Fruit fly (Drosophila melanogaster) whole organism, prepupa: ENCODE results near the gene Acsx2.

Experiments used
- CG10631 ChIP-seq: fragments of 200-800 bp; sonication (Bioruptor generic); optimal IDR thresholded peaks from 2 replicates; lab custom pipeline; 2016; ENCODE audit warnings: missing biosample characterization, missing genetic modification characterization
- CG11902 ChIP-seq: fragments of 200-800 bp; sonication (Bioruptor generic); optimal IDR thresholded peaks from 3 replicates; lab custom pipeline; 2016; ENCODE audit warnings: missing biosample characterization, missing genetic modification characterization
- CG15336 ChIP-seq: fragments of 200-800 bp; sonication (Bioruptor generic); IDR thresholded peaks from 2 replicates; pipeline ENCODE4 v1.3.6; 2022; ENCODE audit warnings: missing biosample characterization, missing genetic modification characterization
- CG31627 ChIP-seq: fragments of 200-800 bp; sonication (Bioruptor generic); optimal IDR thresholded peaks from 3 replicates; lab custom pipeline; 2016; ENCODE audit warnings: missing biosample characterization, missing genetic modification characterization
- CG32006 ChIP-seq: fragments of 200-800 bp; sonication (Bioruptor generic); optimal IDR thresholded peaks from 3 replicates; lab custom pipeline; 2017; ENCODE audit warnings: missing biosample characterization, mild to moderate bottlenecking, missing genetic modification characterization
- CG4318 ChIP-seq: fragments of 200-800 bp; sonication (Bioruptor generic); optimal IDR thresholded peaks from 3 replicates; lab custom pipeline; 2017; ENCODE audit warnings: missing biosample characterization, mild to moderate bottlenecking, missing genetic modification characterization
- CG6163 ChIP-seq: fragments of 200-800 bp; sonication (Bioruptor generic); IDR thresholded peaks from 3 replicates; pipeline ENCODE4 v1.3.6; 2022; ENCODE audit warnings: missing biosample characterization, missing genetic modification characterization
- CG6792 ChIP-seq: fragments of 200-800 bp; sonication (Bioruptor generic); optimal IDR thresholded peaks from 3 replicates; lab custom pipeline; 2016; ENCODE audit warnings: missing biosample characterization, missing genetic modification characterization
- CG7368 ChIP-seq: fragments of 200-800 bp; sonication (Bioruptor generic); optimal IDR thresholded peaks from 3 replicates; lab custom pipeline; 2016; ENCODE audit warnings: missing biosample characterization, missing genetic modification characterization
- CG8119 ChIP-seq: fragments of 200-800 bp; sonication (Bioruptor generic); IDR thresholded peaks from 3 replicates; pipeline ENCODE4 v1.3.6; 2022; ENCODE audit warnings: missing biosample characterization, missing genetic modification characterization
- CG8632 ChIP-seq: fragments of 200-800 bp; sonication (Bioruptor generic); optimal IDR thresholded peaks from 3 replicates; lab custom pipeline; 2016; ENCODE audit warnings: missing biosample characterization, missing genetic modification characterization
- CG9139 ChIP-seq: fragments of 200-800 bp; sonication (Bioruptor generic); optimal IDR thresholded peaks from 3 replicates; lab custom pipeline; 2017; ENCODE audit warnings: missing biosample characterization, mild to moderate bottlenecking, missing genetic modification characterization
- Eip75B ChIP-seq: fragments of 200-800 bp; sonication (Bioruptor generic); optimal IDR thresholded peaks from 3 replicates; lab custom pipeline; 2016; ENCODE audit warnings: missing biosample characterization, missing genetic modification characterization
- Eip78C ChIP-seq: fragments of 200-800 bp; sonication (Bioruptor generic); peaks from one replicate; lab custom pipeline; 2016; ENCODE audit warnings: missing biosample characterization, missing genetic modification characterization
- Eip93F ChIP-seq: fragments of 200-800 bp; sonication (Bioruptor generic); optimal IDR thresholded peaks from 2 replicates; lab custom pipeline; 2016; ENCODE audit warnings: missing biosample characterization, mild to moderate bottlenecking, missing genetic modification characterization
- Hr39 ChIP-seq: fragments of 200-800 bp; sonication (Bioruptor generic); optimal IDR thresholded peaks from 2 replicates; lab custom pipeline; 2016; ENCODE audit warnings: missing biosample characterization, missing genetic modification characterization
- Hr4 ChIP-seq: fragments of 200-800 bp; sonication (Bioruptor generic); optimal IDR thresholded peaks from 3 replicates; lab custom pipeline; 2016; ENCODE audit warnings: missing biosample characterization, missing genetic modification characterization
- Met ChIP-seq: fragments of 200-800 bp; sonication (Bioruptor generic); optimal IDR thresholded peaks from 3 replicates; lab custom pipeline; 2016; ENCODE audit warnings: missing biosample characterization, missing genetic modification characterization
- Smox ChIP-seq: fragments of 200-800 bp; sonication (Bioruptor generic); optimal IDR thresholded peaks from 3 replicates; lab custom pipeline; 2016; ENCODE audit warnings: missing biosample characterization, missing genetic modification characterization
- Sox102F ChIP-seq: fragments of 200-800 bp; sonication (Bioruptor generic); optimal IDR thresholded peaks from 2 replicates; lab custom pipeline; 2016; ENCODE audit warnings: missing biosample characterization, mild to moderate bottlenecking, missing genetic modification characterization
- Sox14 ChIP-seq: fragments of 200-800 bp; sonication (Bioruptor generic); optimal IDR thresholded peaks from 3 replicates; lab custom pipeline; 2016; ENCODE audit warnings: missing biosample characterization, missing genetic modification characterization
- cyc ChIP-seq: fragments of 200-800 bp; sonication (Bioruptor generic); optimal IDR thresholded peaks from 3 replicates; lab custom pipeline; 2016; ENCODE audit warnings: missing biosample characterization, missing genetic modification characterization
- eg ChIP-seq: fragments of 200-800 bp; sonication (Bioruptor generic); IDR thresholded peaks from 3 replicates; pipeline ENCODE4 v1.3.6; 2022; ENCODE audit warnings: missing biosample characterization, missing genetic modification characterization
- fd59A ChIP-seq: fragments of 200-800 bp; sonication (Bioruptor generic); optimal IDR thresholded peaks from 2 replicates; lab custom pipeline; 2017; ENCODE audit warnings: missing biosample characterization, mild to moderate bottlenecking, missing genetic modification characterization, missing genetic modification reagents
- net ChIP-seq: fragments of 200-800 bp; sonication (Bioruptor generic); optimal IDR thresholded peaks from 3 replicates; lab custom pipeline; 2016; ENCODE audit warnings: missing biosample characterization, missing genetic modification characterization
- pdm3 ChIP-seq: fragments of 200-800 bp; sonication (Bioruptor generic); optimal IDR thresholded peaks from 3 replicates; lab custom pipeline; 2016; ENCODE audit warnings: missing biosample characterization, missing genetic modification characterization
- salr ChIP-seq, 2 experiments: fragments of 200-800 bp; sonication (Bioruptor generic); optimal IDR thresholded peaks; 3 replicates each; lab custom pipeline; 2016 to 2018; ENCODE audit warnings: missing biosample characterization in 2 of 2, missing genetic modification characterization in 2 of 2, mild to moderate bottlenecking in 1 of 2
- spab ChIP-seq: fragments of 200-800 bp; sonication (Bioruptor generic); optimal IDR thresholded peaks from 2 replicates; lab custom pipeline; 2017; ENCODE audit warnings: missing biosample characterization, mild to moderate bottlenecking, missing genetic modification characterization, missing genetic modification reagents
- svp ChIP-seq: fragments of 200-800 bp; sonication (Bioruptor generic); peaks from one replicate; lab custom pipeline; 2016; ENCODE audit warnings: missing biosample characterization, missing genetic modification characterization
- vri ChIP-seq: fragments of 200-800 bp; sonication (Bioruptor generic); optimal IDR thresholded peaks from 3 replicates; lab custom pipeline; 2016; ENCODE audit warnings: missing biosample characterization, mild to moderate bottlenecking, missing genetic modification characterization

Acsx2 gene

DNA sequence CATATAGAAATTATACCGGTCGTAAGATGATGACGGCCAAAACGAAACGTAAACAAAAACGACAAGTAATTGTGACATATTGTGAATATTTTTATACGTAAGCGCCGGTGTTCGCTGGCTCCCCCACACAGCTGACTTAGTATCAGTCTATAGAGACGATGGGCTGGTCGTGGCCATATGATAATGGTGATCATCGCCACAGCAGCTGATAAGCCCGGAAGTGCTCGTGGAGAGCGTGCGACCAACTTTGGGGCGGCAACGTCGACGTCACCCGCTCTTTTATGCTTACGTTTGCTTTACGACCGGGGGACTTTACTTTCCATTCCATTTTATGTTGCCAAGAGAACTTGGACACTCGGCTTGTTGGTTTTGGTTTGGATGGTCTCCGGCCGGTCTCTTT, 14.1 kb downstream of the Acsx2 start:
- TF ChIP-seq CG10631 (GFP tag; lab: Kevin White, UChicago) (no peak), svp (GFP tag; lab: Kevin White, UChicago) (peak; percentile 80)

DNA sequence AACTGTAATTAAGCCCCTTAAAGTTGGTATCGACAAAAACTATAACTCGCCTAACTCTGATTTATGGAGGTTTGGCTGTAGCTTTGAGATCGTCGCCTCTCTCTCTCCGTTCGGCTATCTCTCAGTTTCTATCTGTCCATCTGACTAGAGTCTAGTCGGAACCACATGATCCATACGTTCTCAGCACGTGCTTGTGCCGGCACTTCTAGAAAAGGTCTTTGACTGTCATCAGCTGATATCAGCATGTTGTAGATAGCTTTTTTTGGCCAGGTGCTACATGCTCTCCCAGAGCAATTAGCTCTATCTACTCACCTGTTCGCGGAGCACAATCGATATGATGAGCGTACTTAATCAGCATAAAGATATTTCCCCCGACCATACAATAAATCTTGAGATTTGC, 15.1 kb downstream of the Acsx2 start:
- TF ChIP-seq Smox (GFP tag; lab: Kevin White, UChicago): no peak
- TF ChIP-seq svp (GFP tag; lab: Kevin White, UChicago): no peak
- TF ChIP-seq vri (GFP tag; lab: Kevin White, UChicago): no peak
- no peak for TF ChIP-seq Hr39 (GFP tag; lab: Kevin White, UChicago)
- no peak for TF ChIP-seq CG15336 (GFP tag; lab: Robert Waterston, UW)
- no peak for TF ChIP-seq Met (GFP tag; lab: Kevin White, UChicago)
- TF ChIP-seq, all 60 proteins: peak for 0

DNA sequence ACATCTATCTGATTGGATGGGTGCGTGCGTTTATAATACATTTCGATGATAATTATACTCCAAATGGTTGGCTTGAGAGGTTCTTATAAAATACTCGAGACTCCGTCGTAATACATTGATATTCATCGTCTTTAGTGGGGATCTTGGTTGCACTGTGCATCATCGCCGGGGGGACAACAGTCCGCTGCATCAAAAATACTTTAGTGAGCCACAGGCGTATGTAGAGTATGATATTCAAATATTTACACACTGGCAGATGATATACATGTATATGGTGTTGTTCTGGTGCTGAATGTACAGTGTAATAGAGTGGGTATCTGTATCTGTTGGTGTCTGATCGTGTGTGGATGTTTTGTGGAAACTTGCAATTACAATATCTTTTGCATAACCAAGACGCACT, 16.8 kb downstream of the Acsx2 start:
- TF ChIP-seq salr (GFP tag; optimal IDR thresholded peaks at IDR 0.05; lab: Kevin White, UChicago) (no peak), Sox102F (no peak), Sox14 (GFP tag; lab: Kevin White, UChicago) (no peak), CG7368 (no peak), CG9139 (GFP tag; lab: Kevin White, UChicago) (no peak)

DNA sequence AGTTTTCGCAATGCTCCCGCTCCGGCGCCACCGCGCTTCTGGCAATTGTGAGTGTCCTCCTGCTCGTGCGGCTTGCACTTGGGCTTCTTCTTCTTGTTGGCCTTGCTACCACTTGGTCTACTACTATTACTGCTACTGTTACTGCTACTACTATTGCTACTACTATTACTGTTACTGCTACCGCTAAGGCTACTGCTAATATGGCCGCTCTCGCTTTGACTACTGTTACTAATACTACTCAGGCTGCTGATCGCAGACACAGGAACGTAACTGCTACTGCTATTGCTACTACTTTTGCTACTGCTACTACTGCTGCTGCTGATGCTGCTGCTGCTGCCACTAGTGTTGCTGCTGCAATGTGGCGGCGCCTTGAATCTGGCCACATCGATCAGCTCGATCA, 18.3 kb downstream of the Acsx2 start:
- no peak for TF ChIP-seq Eip75B (GFP tag; lab: Kevin White, UChicago)
- no peak for TF ChIP-seq salr (GFP tag; optimal IDR thresholded peaks at IDR 0.05; lab: Kevin White, UChicago)
- no peak for TF ChIP-seq net (GFP tag; lab: Kevin White, UChicago)
- TF ChIP-seq CG32006 (GFP tag; lab: Kevin White, UChicago): no peak
- no peak for TF ChIP-seq CG31627 (GFP tag; lab: Kevin White, UChicago)
- TF ChIP-seq CG4318 (GFP tag; lab: Kevin White, UChicago): no peak
- no peak for TF ChIP-seq spab (GFP tag; lab: Kevin White, UChicago)
- no peak for TF ChIP-seq cyc (GFP tag; lab: Kevin White, UChicago)
- TF ChIP-seq svp (GFP tag; lab: Kevin White, UChicago): no peak
- no peak for TF ChIP-seq eg (GFP tag; lab: Robert Waterston, UW)
- TF ChIP-seq CG6792 (GFP tag; lab: Kevin White, UChicago): no peak
- TF ChIP-seq CG8632 (GFP tag; lab: Kevin White, UChicago): no peak
- no peak for TF ChIP-seq pdm3 (GFP tag; lab: Kevin White, UChicago)
- no peak for TF ChIP-seq Eip93F (GFP tag; lab: Kevin White, UChicago)
- TF ChIP-seq CG11902: no peak

DNA sequence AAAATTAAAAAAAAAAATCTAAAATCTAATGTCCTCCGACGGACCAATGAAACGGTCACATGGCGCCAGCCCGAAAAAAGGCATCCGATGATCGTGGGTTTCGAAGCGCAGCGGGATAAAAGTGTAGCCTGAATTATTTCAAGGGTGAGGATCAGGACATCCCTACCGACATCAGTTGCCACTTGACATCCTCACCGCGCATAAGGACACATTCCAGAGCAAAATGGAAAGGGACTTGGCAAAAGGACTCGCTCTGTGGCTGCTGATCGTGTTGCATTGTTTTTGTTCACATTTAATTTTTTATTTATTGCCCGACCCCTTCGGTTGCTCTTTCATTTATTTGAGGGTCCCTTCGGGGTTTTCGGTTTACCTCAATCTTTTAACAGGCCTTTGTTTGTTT, 21.1 kb downstream of the Acsx2 start:
- TF ChIP-seq CG32006 (GFP tag; lab: Kevin White, UChicago) (no peak), Eip78C (GFP tag; lab: Kevin White, UChicago) (peak; percentile 17)
- TF ChIP-seq, all 60 proteins: peak for 1

DNA sequence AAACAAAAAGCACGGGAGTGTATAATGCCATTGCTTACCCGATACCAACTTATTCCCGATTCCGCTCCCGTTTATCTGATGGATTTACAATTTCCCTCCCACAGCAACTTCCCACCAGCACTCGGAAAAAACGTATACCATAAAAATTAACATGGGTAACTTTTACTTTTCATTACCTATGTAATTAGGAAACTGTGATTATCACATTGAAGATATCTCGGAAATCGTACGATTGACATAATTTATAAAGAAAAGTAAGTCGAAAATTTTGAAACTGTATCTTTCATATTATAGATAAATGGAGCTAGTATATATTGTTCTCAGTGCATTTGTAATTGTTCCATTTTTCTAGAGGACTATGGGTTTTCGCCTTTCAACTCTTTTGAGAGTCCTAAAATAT, 23.2 kb downstream of the Acsx2 start:
- TF ChIP-seq Eip78C (GFP tag; lab: Kevin White, UChicago) (peak; percentile 75), CG32006 (GFP tag; lab: Kevin White, UChicago) (peak; percentile 27), Eip93F (GFP tag; lab: Kevin White, UChicago) (no peak), CG8119 (GFP tag; lab: Robert Waterston, UW) (no peak), CG4318 (GFP tag; lab: Kevin White, UChicago) (peak; percentile 6), cyc (GFP tag; lab: Kevin White, UChicago) (no peak), CG9139 (GFP tag; lab: Kevin White, UChicago) (no peak), fd59A (GFP tag; lab: Kevin White, UChicago) (no peak), Hr4 (GFP tag; lab: Kevin White, UChicago) (peak; percentile 30), CG6163 (GFP tag; lab: Robert Waterston, UW) (0 out of 3 replicates have a peak, but pooled peaks have one; percentile 45), pdm3 (GFP tag; lab: Kevin White, UChicago) (no peak)
